Worm (Caenorhabditis elegans) whole organism, L3 larva: ENCODE measurements around the gene bir-1.
A peak's percentile ranks its signal among the peaks of the same experiment; 100 is the strongest.

Experiments used
- R02D3.7 ChIP-seq: fragments of 150-350 bp; optimal IDR thresholded peaks from 2 replicates; lab custom pipeline; 2014; ENCODE audit warnings: missing biosample characterization, missing genetic modification characterization
- ama-1 ChIP-seq: fragments of 150-350 bp; optimal IDR thresholded peaks from 2 replicates; lab custom pipeline; 2018
- ceh-28 ChIP-seq: fragments of 150-350 bp; optimal IDR thresholded peaks from 2 replicates; lab custom pipeline; 2014; ENCODE audit warnings: missing biosample characterization, missing genetic modification reagents, missing genetic modification characterization
- ceh-82 ChIP-seq: fragments of 150-350 bp; optimal IDR thresholded peaks from 2 replicates; lab custom pipeline; 2014; ENCODE audit warnings: missing biosample characterization, missing genetic modification characterization
- ceh-9 ChIP-seq: sonication (generic microtip); optimal IDR thresholded peaks from 2 replicates; lab custom pipeline; 2018; ENCODE audit warnings: missing biosample characterization, missing genetic modification characterization
- egl-27 ChIP-seq: sonication (generic microtip); optimal IDR thresholded peaks from 4 replicates; lab custom pipeline; 2017; ENCODE audit warnings: missing biosample characterization, missing genetic modification reagents, missing genetic modification characterization
- egl-5 ChIP-seq: fragments of 150-350 bp; optimal IDR thresholded peaks from 2 replicates; lab custom pipeline; 2017; ENCODE audit warnings: missing biosample characterization, missing genetic modification reagents, missing genetic modification characterization, inconsistent platforms
- elt-2 ChIP-seq: sonication (generic microtip); optimal IDR thresholded peaks from 2 replicates; lab custom pipeline; 2016; ENCODE audit warnings: missing genetic modification reagents, mild to moderate bottlenecking, missing genetic modification characterization, missing compliant biosample characterization
- elt-3 ChIP-seq, 3 experiments: fragments of 150-350 bp in 1 of 3; sonication (generic microtip) in 2 of 3; optimal IDR thresholded peaks; 2 replicates in 2 of 3; 4 replicates in 1 of 3; lab custom pipeline; 2014 to 2017; ENCODE audit warnings: missing biosample characterization in 3 of 3, missing genetic modification characterization in 3 of 3
- eor-1 ChIP-seq, 2 experiments: fragments of 150-350 bp; optimal IDR thresholded peaks; 2 replicates each; lab custom pipeline; 2014 to 2018; ENCODE audit warnings: missing biosample characterization in 2 of 2, missing genetic modification characterization in 2 of 2
- fkh-10 ChIP-seq: sonication (generic microtip); optimal IDR thresholded peaks from 2 replicates; lab custom pipeline; 2017; ENCODE audit warnings: missing biosample characterization, missing genetic modification reagents, missing genetic modification characterization
- hmg-11 ChIP-seq: sonication (generic microtip); optimal IDR thresholded peaks from 2 replicates; lab custom pipeline; 2016; ENCODE audit warnings: missing genetic modification characterization, missing compliant biosample characterization
- jun-1 ChIP-seq: fragments of 150-350 bp; optimal IDR thresholded peaks from 2 replicates; lab custom pipeline; 2014; ENCODE audit warnings: missing biosample characterization, missing genetic modification reagents, missing genetic modification characterization
- lin-15B ChIP-seq: fragments of 150-350 bp; optimal IDR thresholded peaks from 2 replicates; lab custom pipeline; 2014; ENCODE audit warnings: missing biosample characterization, missing genetic modification characterization
- lin-39 ChIP-seq: fragments of 150-350 bp; optimal IDR thresholded peaks from 2 replicates; lab custom pipeline; 2018; ENCODE audit warnings: missing biosample characterization, missing genetic modification reagents, missing genetic modification characterization
- lsy-12 ChIP-seq: sonication (generic microtip); optimal IDR thresholded peaks from 2 replicates; lab custom pipeline; 2016; ENCODE audit warnings: mild to moderate bottlenecking, missing genetic modification characterization, missing compliant biosample characterization
- mdl-1 ChIP-seq: fragments of 150-350 bp; optimal IDR thresholded peaks from 2 replicates; lab custom pipeline; 2014; ENCODE audit warnings: missing biosample characterization, missing genetic modification characterization
- mml-1 ChIP-seq: fragments of 150-350 bp; sonication (generic microtip); optimal IDR thresholded peaks from 3 replicates; lab custom pipeline; 2014; ENCODE audit warnings: missing biosample characterization, missing genetic modification characterization
- nfya-1 ChIP-seq: sonication (generic microtip); optimal IDR thresholded peaks from 2 replicates; lab custom pipeline; 2017; ENCODE audit warnings: missing genetic modification characterization, mild to moderate bottlenecking, missing compliant biosample characterization, antibody characterized with exemption, moderate library complexity; ENCODE audit not compliant: insufficient read depth
- nhr-11 ChIP-seq: fragments of 150-350 bp; optimal IDR thresholded peaks from 2 replicates; lab custom pipeline; 2014; ENCODE audit warnings: missing biosample characterization, missing genetic modification characterization
- nhr-12 ChIP-seq: fragments of 150-350 bp; optimal IDR thresholded peaks from 2 replicates; lab custom pipeline; 2014; ENCODE audit warnings: missing biosample characterization, missing genetic modification characterization
- nhr-23 ChIP-seq: fragments of 150-350 bp; optimal IDR thresholded peaks from 2 replicates; lab custom pipeline; 2014; ENCODE audit warnings: missing biosample characterization, missing genetic modification reagents, missing genetic modification characterization
- nhr-25 ChIP-seq: sonication (generic microtip); optimal IDR thresholded peaks from 2 replicates; lab custom pipeline; 2017; ENCODE audit warnings: missing biosample characterization, missing genetic modification characterization
- nhr-43 ChIP-seq: sonication (generic microtip); optimal IDR thresholded peaks from 2 replicates; lab custom pipeline; 2016; ENCODE audit warnings: mild to moderate bottlenecking, missing genetic modification characterization, missing compliant biosample characterization; ENCODE audit not compliant: poor library complexity, severe bottlenecking
- nhr-67 ChIP-seq: fragments of 150-350 bp; optimal IDR thresholded peaks from 2 replicates; lab custom pipeline; 2014; ENCODE audit warnings: missing biosample characterization, missing genetic modification characterization
- nhr-77 ChIP-seq: fragments of 150-350 bp; optimal IDR thresholded peaks from 2 replicates; lab custom pipeline; 2014; ENCODE audit warnings: missing biosample characterization, missing genetic modification characterization
- pha-4 ChIP-seq: fragments of 150-350 bp; optimal IDR thresholded peaks from 2 replicates; lab custom pipeline; 2014; ENCODE audit warnings: missing biosample characterization, missing genetic modification reagents, missing genetic modification characterization
- pqm-1 ChIP-seq: fragments of 150-350 bp; optimal IDR thresholded peaks from 2 replicates; lab custom pipeline; 2017; ENCODE audit warnings: missing biosample characterization, missing genetic modification characterization, inconsistent platforms
- skn-1 ChIP-seq: fragments of 150-350 bp; optimal IDR thresholded peaks from 2 replicates; lab custom pipeline; 2014; ENCODE audit warnings: missing biosample characterization, missing genetic modification characterization
- snpc-4 ChIP-seq: fragments of 150-350 bp; optimal IDR thresholded peaks from 2 replicates; lab custom pipeline; 2014; ENCODE audit warnings: missing biosample characterization, missing genetic modification characterization
- tbx-2 ChIP-seq: sonication (generic microtip); optimal IDR thresholded peaks from 2 replicates; lab custom pipeline; 2016; ENCODE audit warnings: mild to moderate bottlenecking, missing genetic modification characterization, missing compliant biosample characterization
- unc-62 ChIP-seq: fragments of 150-350 bp; sonication (generic microtip); optimal IDR thresholded peaks from 4 replicates; lab custom pipeline; 2014; ENCODE audit warnings: missing biosample characterization, missing genetic modification reagents, missing genetic modification characterization
- zag-1 ChIP-seq: fragments of 150-350 bp; optimal IDR thresholded peaks from 2 replicates; lab custom pipeline; 2014; ENCODE audit warnings: missing biosample characterization, missing genetic modification characterization
- ztf-11 ChIP-seq: fragments of 150-350 bp; optimal IDR thresholded peaks from 2 replicates; lab custom pipeline; 2014; ENCODE audit warnings: missing biosample characterization, missing genetic modification characterization
- ztf-4 ChIP-seq: fragments of 150-350 bp; optimal IDR thresholded peaks from 2 replicates; lab custom pipeline; 2014; ENCODE audit warnings: missing biosample characterization, missing genetic modification characterization

bir-1 gene

ce11 chrV:11641298-11641787 is 2.9 kb upstream of the bir-1 start:
- TF ChIP-seq lin-15B (peak; percentile 36), ztf-4 (tag; lab: Kevin White, UChicago) (no peak), nhr-12 (tag; lab: Kevin White, UChicago) (no peak), skn-1 (tag; lab: Kevin White, UChicago) (peak; percentile 59), fkh-10 (GFP tag; lab: Kevin White, UChicago) (peak; percentile 77), lin-39 (tag; lab: Kevin White, UChicago) (peak; percentile 56), unc-62 (GFP tag; lab: Kevin White, UChicago) (peak; percentile 5), mml-1 (tag; lab: Kevin White, UChicago) (no peak), nfya-1 (tag; lab: Kevin White, UChicago) (peak; percentile 74), tbx-2 (tag; lab: Kevin White, UChicago) (peak; percentile 25), snpc-4 (tag; lab: Kevin White, UChicago) (peak; percentile 9), R02D3.7 (tag; lab: Kevin White, UChicago) (no peak), zag-1 (tag; lab: Kevin White, UChicago) (peak; percentile 14), hmg-11 (tag; lab: Kevin White, UChicago) (peak; percentile 27), ceh-28 (no peak), nhr-11 (tag; lab: Kevin White, UChicago) (peak; percentile 33), mdl-1 (tag; lab: Kevin White, UChicago) (peak; percentile 54), egl-5 (tag; lab: Kevin White, UChicago) (peak; percentile 16)

ce11 chrV:11645244-11645643 is 967 bp downstream of the bir-1 start, which contains the start of gene skp-1:
skp-1 (plus strand) TSS chrV:11645481.
- TF ChIP-seq elt-3 (tag; optimal IDR thresholded peaks at IDR 0.05; lab: Kevin White, UChicago): no peak
- TF ChIP-seq lin-15B: no peak
- TF ChIP-seq egl-27 (tag; lab: Kevin White, UChicago): no peak
- TF ChIP-seq nhr-43 (tag; lab: Kevin White, UChicago): no peak
- no peak for TF ChIP-seq ztf-11 (tag; lab: Kevin White, UChicago)
- TF ChIP-seq ceh-28: no peak
- TF ChIP-seq nhr-23 (tag; lab: Kevin White, UChicago): no peak
- no peak for TF ChIP-seq ceh-82
- TF ChIP-seq nhr-25 (tag; lab: Kevin White, UChicago): no peak
- no peak for TF ChIP-seq nhr-67 (tag; lab: Kevin White, UChicago)
- no peak for TF ChIP-seq egl-5 (tag; lab: Kevin White, UChicago)
- TF ChIP-seq lsy-12 (tag; lab: Kevin White, UChicago): no peak
- no peak for TF ChIP-seq eor-1 (tag; optimal IDR thresholded peaks at IDR 0.05; lab: Kevin White, UChicago)
- no peak for TF ChIP-seq R02D3.7 (tag; lab: Kevin White, UChicago)
- TF ChIP-seq nhr-77 (tag; lab: Kevin White, UChicago): no peak
- no peak for TF ChIP-seq ama-1 (lab: Kevin White, UChicago)
- TF ChIP-seq skn-1 (tag; lab: Kevin White, UChicago): no peak
- TF ChIP-seq, all 47 proteins: peak for 0

- TF ChIP-seq pqm-1 (tag; lab: Kevin White, UChicago) (peak; percentile 45), ceh-9 (tag; lab: Kevin White, UChicago) (no peak), unc-62 (GFP tag; lab: Kevin White, UChicago) (no peak), elt-2 (tag; lab: Kevin White, UChicago) (peak; percentile 58)
These were observed 3.5 kb downstream of the bir-1 start for ce11 chrV:11647821-11648220.

- TF ChIP-seq R02D3.7 (tag; lab: Kevin White, UChicago) (no peak), elt-2 (tag; lab: Kevin White, UChicago) (peak; percentile 91), pha-4 (peak; percentile 43), lsy-12 (tag; lab: Kevin White, UChicago) (no peak), jun-1 (tag; lab: Kevin White, UChicago) (peak; percentile 47), pqm-1 (tag; lab: Kevin White, UChicago) (peak; percentile 85)
These were observed 4.2 kb downstream of the bir-1 start for ce11 chrV:11648435-11648834.
